Worm (Caenorhabditis elegans): ENCODE measurements around the gene col-183.

col-183 gene

ce11 chrX:13506493-13506892 is 38.9 kb upstream of the col-183 start:
- TF ChIP-seq pqm-1 (tag; optimal IDR thresholded peaks at IDR 0.05): no peak
- TF ChIP-seq fkh-10 (GFP tag; optimal IDR thresholded peaks at IDR 0.05): no peak
- TF ChIP-seq ceh-88 (GFP tag; IDR thresholded peaks at IDR 0.05): no peak
- TF ChIP-seq blmp-1 (tag; optimal IDR thresholded peaks at IDR 0.05): no peak
- no peak for TF ChIP-seq Y116A8C.19 (tag; optimal IDR thresholded peaks at IDR 0.05; ENCODE audit: borderline replicate concordance)
- TF ChIP-seq ztf-11 (tag; optimal IDR thresholded peaks at IDR 0.05): no peak
- no peak for TF ChIP-seq snu-23 (GFP tag; optimal IDR thresholded peaks at IDR 0.05)
- no peak for TF ChIP-seq nhr-12 (tag; optimal IDR thresholded peaks at IDR 0.05)
- no peak for TF ChIP-seq mdl-1 (tag; optimal IDR thresholded peaks at IDR 0.05)
- no peak for TF ChIP-seq egl-27 (tag; optimal IDR thresholded peaks at IDR 0.05)
- TF ChIP-seq unc-62 (GFP tag; optimal IDR thresholded peaks at IDR 0.05): no peak
- TF ChIP-seq rnt-1 (tag; optimal IDR thresholded peaks at IDR 0.05): no peak
- TF ChIP-seq lin-39 (tag; optimal IDR thresholded peaks at IDR 0.05): no peak
- no peak for TF ChIP-seq nhr-19 (GFP tag; conservative IDR thresholded peaks at IDR 0.05)
- no peak for TF ChIP-seq elt-3 (tag; optimal IDR thresholded peaks at IDR 0.05)
- TF ChIP-seq tbx-2 (tag; optimal IDR thresholded peaks at IDR 0.05): no peak
- no peak for TF ChIP-seq unc-86 (tag; optimal IDR thresholded peaks at IDR 0.05)
- TF ChIP-seq C34B4.2 (tag; optimal IDR thresholded peaks at IDR 0.05): no peak
- no peak for TF ChIP-seq aly-2 (tag; optimal IDR thresholded peaks at IDR 0.05)

- TF ChIP-seq aha-1 (tag; optimal IDR thresholded peaks at IDR 0.05) (no peak), sox-4 (tag; optimal IDR thresholded peaks at IDR 0.05) (no peak), nhr-90 (tag; optimal IDR thresholded peaks at IDR 0.05; ENCODE audit: poor library complexity) (no peak), mep-1 (tag; optimal IDR thresholded peaks at IDR 0.05) (no peak), lin-14 (GFP tag; optimal IDR thresholded peaks at IDR 0.05) (peak; percentile 33), swsn-7 (tag; optimal IDR thresholded peaks at IDR 0.05) (no peak), ceh-82 (tag; optimal IDR thresholded peaks at IDR 0.05) (peak in 1 of 3 experiments; percentile 26), pag-3 (tag; optimal IDR thresholded peaks at IDR 0.05; ENCODE audit: borderline replicate concordance, insufficient read depth) (no peak), ets-5 (GFP tag; IDR thresholded peaks at IDR 0.05) (no peak), ceh-63 (GFP tag; optimal IDR thresholded peaks at IDR 0.05) (peak; percentile 56), C34B4.2 (tag; optimal IDR thresholded peaks at IDR 0.05) (no peak), nhr-28 (tag; optimal IDR thresholded peaks at IDR 0.05) (no peak)
These were observed 38.5 kb upstream of the col-183 start for ce11 chrX:13506043-13506442.

- TF ChIP-seq hpl-2 (GFP tag; optimal IDR thresholded peaks at IDR 0.05) (no peak), nhr-11 (tag; optimal IDR thresholded peaks at IDR 0.05) (no peak), lin-13 (GFP tag; optimal IDR thresholded peaks at IDR 0.05) (no peak), ceh-88 (GFP tag; IDR thresholded peaks at IDR 0.05) (no peak), mdl-1 (tag; optimal IDR thresholded peaks at IDR 0.05) (no peak), pag-3 (tag; optimal IDR thresholded peaks at IDR 0.05; ENCODE audit: borderline replicate concordance, insufficient read depth) (no peak), unc-30 (tag; optimal IDR thresholded peaks at IDR 0.05) (no peak), hlh-4 (tag; optimal IDR thresholded peaks at IDR 0.05) (no peak), unc-130 (tag; optimal IDR thresholded peaks at IDR 0.05) (no peak), snpc-4 (tag; optimal IDR thresholded peaks at IDR 0.05) (no peak), ces-1 (GFP tag; optimal IDR thresholded peaks at IDR 0.05) (no peak), fos-1 (tag; optimal IDR thresholded peaks at IDR 0.05) (no peak), nhr-19 (GFP tag; conservative IDR thresholded peaks at IDR 0.05) (no peak), lin-14 (GFP tag; optimal IDR thresholded peaks at IDR 0.05) (peak; percentile 5), ceh-63 (GFP tag; optimal IDR thresholded peaks at IDR 0.05) (no peak), ceh-8 (GFP tag; optimal IDR thresholded peaks at IDR 0.05) (no peak), fkh-10 (GFP tag; optimal IDR thresholded peaks at IDR 0.05) (peak; percentile 70), hlh-17 (GFP tag; optimal IDR thresholded peaks at IDR 0.05; ENCODE audit: borderline replicate concordance) (no peak)
These were observed 37.6 kb upstream of the col-183 start for ce11 chrX:13505201-13505600.

All from whole organism, L1 larva.